Worm (Caenorhabditis elegans): ENCODE measurements around the gene str-116.

The str-116 gene

ce11 chrV:11266681-11267080, at the start of gene str-116:
Gene str-116, plus strand, starts transcription at chrV:11266981.
- TF ChIP-seq unc-62 (GFP tag; optimal IDR thresholded peaks at IDR 0.05): no peak

ce11 chrV:11217394-11217793, 49.4 kb upstream of the str-116 start, which contains the start of gene cyp-29A2:
Gene cyp-29A2, plus strand, starts transcription at chrV:11217583.
- TF ChIP-seq unc-62 (GFP tag; optimal IDR thresholded peaks at IDR 0.05): no peak

- TF ChIP-seq unc-62 (GFP tag; optimal IDR thresholded peaks at IDR 0.05): no peak
Observed at ce11 chrV:11220415-11220814, 46.4 kb upstream of the str-116 start.

- no peak for TF ChIP-seq unc-62 (GFP tag; optimal IDR thresholded peaks at IDR 0.05)
Observed at ce11 chrV:11220936-11221335, 45.8 kb upstream of the str-116 start, which contains the start of gene T19B10.2. Gene T19B10.2, plus strand, starts transcription at chrV:11221302.

- no peak for TF ChIP-seq unc-62 (GFP tag; optimal IDR thresholded peaks at IDR 0.05)
Observed at ce11 chrV:11223698-11224097, 43.1 kb upstream of the str-116 start.

- no peak for TF ChIP-seq unc-62 (GFP tag; optimal IDR thresholded peaks at IDR 0.05)
Observed at ce11 chrV:11225981-11226380, 40.8 kb upstream of the str-116 start, which contains the start of gene bgal-1. Gene bgal-1, minus strand, starts transcription at chrV:11226018.

- TF ChIP-seq unc-62 (GFP tag; optimal IDR thresholded peaks at IDR 0.05): no peak
Observed at ce11 chrV:11228653-11229173, 38.1 kb upstream of the str-116 start, which contains the start of gene pqn-70. Gene pqn-70, minus strand, starts transcription at chrV:11228703.

- TF ChIP-seq unc-62 (GFP tag; optimal IDR thresholded peaks at IDR 0.05): no peak
Observed at ce11 chrV:11231177-11231576, 35.6 kb upstream of the str-116 start.

- no peak for TF ChIP-seq unc-62 (GFP tag; optimal IDR thresholded peaks at IDR 0.05)
Observed at ce11 chrV:11234350-11234749, 32.4 kb upstream of the str-116 start, which contains the start of gene T19B10.5. Gene T19B10.5, plus strand, starts transcription at chrV:11234650.

- TF ChIP-seq unc-62 (GFP tag; optimal IDR thresholded peaks at IDR 0.05): no peak
Observed at ce11 chrV:11235876-11236275, 30.9 kb upstream of the str-116 start.

ce11 chrV:11239187-11239725, 27.5 kb upstream of the str-116 start, which contains the start of the genes dvc-1 and ima-1:
Gene dvc-1, minus strand, starts transcription at chrV:11239331.
Gene ima-1, plus strand, starts transcription at chrV:11239675.
- no peak for TF ChIP-seq unc-62 (GFP tag; optimal IDR thresholded peaks at IDR 0.05)

ce11 chrV:11241580-11241979, 25.2 kb upstream of the str-116 start, which contains the start of gene pgap-1:
Gene pgap-1, plus strand, starts transcription at chrV:11241880.
- no peak for TF ChIP-seq unc-62 (GFP tag; optimal IDR thresholded peaks at IDR 0.05)

ce11 chrV:11244539-11244938, 22.2 kb upstream of the str-116 start, which contains the start of gene mxl-1:
Gene mxl-1, plus strand, starts transcription at chrV:11244839.
- TF ChIP-seq unc-62 (GFP tag; optimal IDR thresholded peaks at IDR 0.05): no peak

ce11 chrV:11245029-11245428, 21.8 kb upstream of the str-116 start:
- no peak for TF ChIP-seq unc-62 (GFP tag; optimal IDR thresholded peaks at IDR 0.05)

- TF ChIP-seq unc-62 (GFP tag; optimal IDR thresholded peaks at IDR 0.05): no peak
Observed at ce11 chrV:11247846-11248245, 18.9 kb upstream of the str-116 start, which contains the start of gene mam-4. Gene mam-4, plus strand, starts transcription at chrV:11248146.

ce11 chrV:11250735-11251134, 16.0 kb upstream of the str-116 start, which contains the start of gene T19B10.12:
Gene T19B10.12, plus strand, starts transcription at chrV:11251035.
- no peak for TF ChIP-seq unc-62 (GFP tag; optimal IDR thresholded peaks at IDR 0.05)

- TF ChIP-seq unc-62 (GFP tag; optimal IDR thresholded peaks at IDR 0.05): no peak
Observed at ce11 chrV:11251798-11252197, 15.0 kb upstream of the str-116 start.
